Worm (Caenorhabditis elegans) whole organism, mixed stage, embryonic: ENCODE results near the gene cisd-3.1.

Source experiments
- blmp-1 ChIP-seq: fragments of 150-350 bp; optimal IDR thresholded peaks from 2 replicates; lab custom pipeline; 2014; ENCODE audit warnings: missing biosample characterization, missing genetic modification characterization
- elt-3 ChIP-seq: fragments of 150-350 bp; optimal IDR thresholded peaks from 2 replicates; lab custom pipeline; 2014; ENCODE audit warnings: missing biosample characterization, missing genetic modification characterization
- lin-32 ChIP-seq: fragments of 200-800 bp; sonication (Bioruptor generic); optimal IDR thresholded peaks from 2 replicates; lab custom pipeline; 2018; ENCODE audit warnings: mild to moderate bottlenecking, missing genetic modification characterization, missing compliant biosample characterization
- lsy-2 ChIP-seq: fragments of 150-350 bp; optimal IDR thresholded peaks from 2 replicates; lab custom pipeline; 2014; ENCODE audit warnings: missing biosample characterization, missing genetic modification characterization
- nhr-237 ChIP-seq: fragments of 150-350 bp; optimal IDR thresholded peaks from 2 replicates; lab custom pipeline; 2014; ENCODE audit warnings: missing biosample characterization, missing genetic modification characterization
- nhr-28 ChIP-seq: fragments of 150-350 bp; optimal IDR thresholded peaks from 2 replicates; lab custom pipeline; 2014; ENCODE audit warnings: missing biosample characterization, missing genetic modification characterization
- pha-4 ChIP-seq: fragments of 150-350 bp; optimal IDR thresholded peaks from 2 replicates; lab custom pipeline; 2018; ENCODE audit warnings: missing biosample characterization, missing genetic modification reagents, missing genetic modification characterization
- sptf-1 ChIP-seq: sonication (generic microtip); optimal IDR thresholded peaks from 2 replicates; lab custom pipeline; 2017; ENCODE audit warnings: mild to moderate bottlenecking, missing genetic modification characterization, moderate library complexity, missing compliant biosample characterization
- unc-39 ChIP-seq: fragments of 150-350 bp; optimal IDR thresholded peaks from 2 replicates; lab custom pipeline; 2014; ENCODE audit warnings: missing biosample characterization, missing genetic modification characterization

ce11 chrIII:4525998-4526397, 16.7 kb upstream of the cisd-3.1 start:
- no peak for TF ChIP-seq lsy-2 (tag; lab: Kevin White, UChicago)
- TF ChIP-seq blmp-1: no peak
- no peak for TF ChIP-seq pha-4 (tag; lab: Kevin White, UChicago)
- no peak for TF ChIP-seq sptf-1 (tag; lab: Kevin White, UChicago)
- no peak for TF ChIP-seq nhr-237 (tag; lab: Kevin White, UChicago)
- no peak for TF ChIP-seq unc-39 (tag; lab: Kevin White, UChicago)
- no peak for TF ChIP-seq nhr-28
- no peak for TF ChIP-seq elt-3 (tag; lab: Kevin White, UChicago)
- no peak for TF ChIP-seq lin-32 (GFP tag; lab: Kevin White, UChicago)
